Worm (Caenorhabditis elegans): Measurements from ENCODE around the gene frpr-13.
"Not testable (repeated sequence)": the region's sequence is repeated elsewhere in the genome, so short reads cannot be mapped to it uniquely, and the experiment has no call there.

The frpr-13 gene

ce11 chrV:8906896-8907295, 8.0 kb downstream of the frpr-13 start, which contains the start of gene frpr-11:
frpr-11 (plus strand) TSS chrV:8907196.
- TF ChIP-seq ztf-3 (GFP tag; optimal IDR thresholded peaks at IDR 0.05) (no peak), F33H1.4 (GFP tag; IDR thresholded peaks at IDR 0.05) (no peak), ccch-3 (GFP tag; optimal IDR thresholded peaks at IDR 0.05) (no peak), snpc-3.4 (tag; optimal IDR thresholded peaks at IDR 0.05) (no peak), lir-1 (GFP tag; conservative IDR thresholded peaks at IDR 0.05) (no peak), attf-5 (GFP tag; optimal IDR thresholded peaks at IDR 0.05) (no peak), tlf-1 (GFP tag; optimal IDR thresholded peaks at IDR 0.05) (no peak), mcd-1 (GFP tag; IDR thresholded peaks at IDR 0.05) (no peak), mxl-1 (tag; optimal IDR thresholded peaks at IDR 0.05) (no peak)

ce11 chrV:8913940-8914339, 15.1 kb downstream of the frpr-13 start, which contains the start of gene mod-1:
mod-1 (minus strand) TSS chrV:8914040.
- TF ChIP-seq pha-4 (tag; optimal IDR thresholded peaks at IDR 0.05) (no peak), F10E7.11 (tag; optimal IDR thresholded peaks at IDR 0.05) (no peak), rec-8 (tag; optimal IDR thresholded peaks at IDR 0.05) (no peak), dox-1 (GFP tag; IDR thresholded peaks at IDR 0.05) (no peak), F33H1.4 (GFP tag; IDR thresholded peaks at IDR 0.05) (no peak), tbp1 (GFP tag; optimal IDR thresholded peaks at IDR 0.05) (no peak), ekl-4 (GFP tag; IDR thresholded peaks at IDR 0.05) (no peak), B0261.1 (tag; optimal IDR thresholded peaks at IDR 0.05) (no peak), tbx-9 (tag; optimal IDR thresholded peaks at IDR 0.05; ENCODE audit: borderline replicate concordance) (no peak), nfya-2 (GFP tag; IDR thresholded peaks at IDR 0.05) (no peak), bed-2 (GFP tag; IDR thresholded peaks at IDR 0.05) (no peak), ZK185.1 (tag; optimal IDR thresholded peaks at IDR 0.05; ENCODE audit: poor library complexity, severe bottlenecking) (no peak), B0336.3 (GFP tag; IDR thresholded peaks at IDR 0.05) (no peak), ceh-91 (GFP tag; IDR thresholded peaks at IDR 0.05) (no peak), egrh-3 (GFP tag; IDR thresholded peaks at IDR 0.05) (no peak), akir-1 (GFP tag; optimal IDR thresholded peaks at IDR 0.05) (no peak)

- TF ChIP-seq F52B5.7 (tag; optimal IDR thresholded peaks at IDR 0.05) = no peak
- no peak for TF ChIP-seq lag-1 (GFP tag; IDR thresholded peaks at IDR 0.05)
- no peak for TF ChIP-seq Y79H2A.3 (GFP tag; conservative IDR thresholded peaks at IDR 0.05)
- no peak for TF ChIP-seq sptf-2 (GFP tag; optimal IDR thresholded peaks at IDR 0.05)
- TF ChIP-seq cebp-1 (GFP tag; IDR thresholded peaks at IDR 0.05) = no peak
- no peak for TF ChIP-seq cebp-1 (tag; optimal IDR thresholded peaks at IDR 0.05)
- TF ChIP-seq rcor-1 (GFP tag; IDR thresholded peaks at IDR 0.05) = no peak
Observed at ce11 chrV:8922781-8923180, 23.9 kb downstream of the frpr-13 start, which contains the start of gene ttr-47. ttr-47 (plus strand) TSS chrV:8923088.

ce11 chrV:8923976-8924375, 25.1 kb downstream of the frpr-13 start:
- TF ChIP-seq hmg-1.2 (GFP tag; IDR thresholded peaks at IDR 0.05) (0 out of 2 replicates have a peak, but pooled peaks have one; percentile 21), snpc-4 (tag; optimal IDR thresholded peaks at IDR 0.05) (peak in 3 of 4 experiments; percentile 2 to 92 (median 89))
- not testable (repeated sequence) for TF ChIP-seq snpc-4 (GFP tag; optimal IDR thresholded peaks at IDR 0.05)

Data from whole organism, young adult.